Fruit fly (Drosophila melanogaster) whole organism, larva: Measurements from ENCODE around the gene Blos4.

Experiments
- noc ChIP-seq: fragments of 200-800 bp; sonication (Bioruptor generic); optimal IDR thresholded peaks from 3 replicates; lab custom pipeline; 2019; ENCODE audit warnings: missing biosample characterization, mild to moderate bottlenecking, missing genetic modification characterization, moderate library complexity

Blos4 gene

dm6 chr3L:10878842-10879241 lies at the start of gene Blos4, which contains the start of gene CG6418:
Gene Blos4 (plus strand): TSS chr3L:10879085.
Gene CG6418 (minus strand): TSS chr3L:10879037.
- TF ChIP-seq noc = no peak

- no peak for TF ChIP-seq noc
These were observed 49.7 kb upstream of the Blos4 start for dm6 chr3L:10829160-10829559.

DNA sequence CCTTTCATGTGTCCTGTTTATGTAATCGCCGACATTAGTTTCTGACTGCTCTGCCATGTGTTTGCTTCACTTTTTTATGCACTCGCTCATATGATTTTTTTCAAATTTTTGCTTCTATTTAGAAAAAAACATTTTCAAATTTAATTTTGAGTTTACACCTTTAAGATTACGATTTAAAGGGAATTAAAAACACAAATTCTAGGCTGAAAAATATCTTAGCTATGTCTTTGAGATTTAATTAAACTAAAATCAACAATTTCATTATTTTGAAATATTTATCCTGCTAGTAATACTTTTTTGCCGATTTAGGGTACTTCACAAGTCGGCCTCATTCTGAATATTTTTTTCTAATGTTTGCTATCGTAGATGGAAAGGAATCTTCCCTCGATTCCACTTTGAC lies 45.7 kb upstream of the Blos4 start:
- TF ChIP-seq noc = no peak

DNA sequence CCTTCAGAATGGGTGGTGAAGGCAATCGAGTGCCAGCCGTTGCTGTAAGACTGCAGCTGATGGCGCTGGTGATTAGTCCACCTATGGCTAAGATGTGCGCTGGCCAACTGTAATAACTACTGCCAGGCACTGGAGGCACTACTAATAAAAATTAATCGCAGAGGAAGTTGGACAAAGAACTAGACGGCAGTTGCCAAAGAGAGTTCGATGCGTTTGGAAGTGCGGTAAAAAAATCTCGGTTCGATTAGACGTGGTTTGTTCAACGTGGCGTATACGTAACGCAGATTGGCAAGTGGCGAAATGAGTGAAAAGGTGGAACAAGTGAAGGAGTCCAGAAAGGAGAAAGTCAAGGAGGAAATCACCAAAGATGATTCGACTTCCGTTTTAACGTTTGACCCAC lies 43.7 kb upstream of the Blos4 start, which contains the start of gene tna:
tna (plus strand) TSS at position 301 of the 400 bp plus-strand sequence.
- no peak for TF ChIP-seq noc

- no peak for TF ChIP-seq noc
These were observed 40.8 kb upstream of the Blos4 start for dm6 chr3L:10837869-10838783.

DNA sequence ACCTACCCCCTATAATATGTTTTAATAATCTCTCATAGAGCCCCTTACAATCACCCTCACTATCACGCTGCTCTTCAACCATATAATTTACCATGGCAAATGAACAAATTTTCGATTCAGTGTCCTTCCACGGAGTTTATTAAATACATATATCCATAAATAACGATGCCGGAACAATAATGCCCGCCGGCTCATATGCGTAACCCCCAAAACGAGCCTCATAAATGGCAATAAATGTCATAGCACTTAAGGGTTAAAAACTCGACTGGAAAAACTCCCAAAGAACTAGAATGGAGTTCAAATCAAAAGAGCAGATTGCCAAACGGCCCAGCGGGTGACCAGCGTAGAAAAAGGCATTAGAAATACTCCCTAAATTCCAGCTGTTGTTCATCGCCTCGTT lies 38.0 kb upstream of the Blos4 start:
- no peak for TF ChIP-seq noc

dm6 chr3L:10841905-10842304 lies 37.0 kb upstream of the Blos4 start:
- no peak for TF ChIP-seq noc

DNA sequence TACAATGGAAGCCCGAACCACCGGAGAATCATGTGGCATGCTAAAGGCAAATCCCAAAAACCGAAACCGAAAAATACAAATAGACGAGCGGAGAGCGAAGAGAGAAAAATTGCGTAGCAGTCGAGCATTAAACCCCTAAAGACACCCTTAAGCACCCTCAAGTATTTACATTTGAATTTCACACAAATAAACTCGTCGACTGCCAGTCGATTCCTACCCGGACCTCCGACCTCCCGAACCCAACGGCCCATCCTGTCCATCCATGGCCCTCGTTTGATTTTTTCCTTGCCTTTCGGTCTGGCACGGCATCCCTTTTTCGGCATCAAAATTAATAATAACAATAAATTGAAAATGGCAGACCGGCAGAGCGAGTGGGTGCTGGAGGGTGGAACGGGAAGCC lies 36.1 kb upstream of the Blos4 start:
- TF ChIP-seq noc = no peak

dm6 chr3L:10843273-10843672 lies 35.6 kb upstream of the Blos4 start:
- TF ChIP-seq noc = no peak

DNA sequence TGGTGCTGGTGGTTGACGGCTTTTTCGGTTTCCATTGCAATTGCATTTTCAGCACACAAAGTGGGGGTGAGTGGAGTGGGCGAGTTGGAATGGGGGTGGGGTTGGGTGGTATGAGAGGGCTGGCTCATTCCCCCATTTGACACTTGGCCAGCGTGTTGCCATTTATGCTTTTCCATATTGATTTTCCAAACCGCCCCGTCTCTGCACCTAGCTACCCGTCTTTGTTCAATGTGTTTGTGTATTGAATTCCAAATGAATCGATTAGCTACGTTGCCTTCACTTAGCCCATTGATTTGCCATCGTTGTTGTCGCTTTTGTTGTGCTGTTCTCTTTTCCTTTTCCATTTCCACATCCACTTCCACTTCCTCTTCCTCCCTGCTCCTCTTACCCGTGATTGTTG lies 35.2 kb upstream of the Blos4 start:
- TF ChIP-seq noc = no peak

dm6 chr3L:10844548-10845530 lies 34.0 kb upstream of the Blos4 start:
- TF ChIP-seq noc = no peak

DNA sequence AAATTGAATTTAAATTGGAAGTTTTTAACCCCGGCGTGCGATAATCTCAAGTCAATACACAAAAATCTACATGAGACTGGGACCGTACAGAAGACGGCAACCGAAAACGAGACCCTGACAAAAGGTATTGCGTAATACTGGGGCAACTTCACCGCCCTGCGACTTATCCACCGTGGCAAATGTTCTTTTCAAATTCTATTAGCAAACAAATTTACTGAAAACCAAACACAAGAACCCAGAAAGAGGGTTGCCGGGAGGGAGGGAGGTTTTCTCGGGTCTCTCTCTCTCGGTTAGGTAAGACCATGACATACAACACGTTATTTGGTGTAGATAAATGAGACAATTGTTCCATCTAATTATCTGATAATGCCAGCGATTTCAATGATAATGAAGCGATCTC lies 33.1 kb upstream of the Blos4 start:
- no peak for TF ChIP-seq noc

dm6 chr3L:10847790-10848492 lies 30.9 kb upstream of the Blos4 start:
- no peak for TF ChIP-seq noc

DNA sequence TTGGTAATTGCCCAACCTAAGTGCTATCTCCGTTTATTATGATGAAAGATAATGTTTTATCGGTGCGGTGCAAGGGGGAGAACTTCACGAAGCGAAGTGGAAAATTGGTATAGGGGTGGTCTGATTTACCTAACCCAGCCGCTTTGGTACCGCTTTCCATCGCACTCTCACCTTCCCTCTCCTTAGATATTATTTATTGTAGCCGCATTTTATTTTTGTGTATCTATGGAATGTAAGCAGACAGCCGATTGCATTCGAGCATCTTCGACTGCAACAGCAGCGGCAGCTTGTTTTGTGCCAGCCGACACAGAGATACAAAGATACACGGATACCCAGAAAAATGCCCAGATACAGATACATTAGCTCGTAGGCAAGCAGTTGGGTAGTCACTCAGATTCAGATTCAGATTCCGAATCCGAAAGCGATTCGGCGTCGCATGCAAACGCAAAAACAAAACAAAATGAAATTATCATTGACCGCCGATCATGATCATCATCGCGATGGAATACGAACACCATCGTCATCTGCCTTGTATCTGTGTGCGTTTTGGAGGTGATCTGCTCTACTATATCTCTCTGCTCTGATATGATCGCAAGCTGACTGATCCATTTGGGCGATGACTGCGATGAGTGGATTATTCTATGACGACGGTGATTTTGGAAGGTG lies 30.0 kb upstream of the Blos4 start:
- no peak for TF ChIP-seq noc

DNA sequence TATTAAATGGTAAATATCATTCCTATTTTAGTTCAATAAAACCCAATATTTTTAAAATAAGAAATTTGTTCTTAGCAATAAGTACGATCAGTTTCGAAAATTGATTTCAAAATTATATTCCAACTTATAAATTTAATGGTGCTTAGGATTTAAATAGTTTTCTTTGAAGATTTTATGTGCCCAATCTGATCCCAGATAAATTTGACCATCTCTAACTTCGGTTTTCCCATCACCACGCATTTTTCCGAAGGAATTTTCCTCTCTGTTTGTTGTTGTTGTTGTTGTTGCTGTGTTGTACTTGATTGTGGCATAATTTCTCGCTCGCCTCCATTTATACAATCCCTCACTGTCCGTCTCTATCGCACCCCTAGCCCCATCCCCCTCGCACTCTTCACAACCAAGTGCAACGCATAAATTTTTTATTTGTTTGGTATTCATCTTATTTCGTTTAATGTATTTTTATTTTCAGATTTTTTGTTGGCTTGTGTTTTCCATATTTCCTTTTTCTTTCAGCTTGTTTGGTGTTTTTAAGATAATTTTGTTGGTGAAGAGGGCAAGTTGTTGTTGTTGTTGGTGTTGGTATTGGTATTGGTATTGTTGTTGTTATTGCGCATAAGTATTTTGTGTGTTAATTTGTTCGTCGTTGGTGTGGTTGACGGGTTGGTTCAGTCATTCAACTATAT lies 29.1 kb upstream of the Blos4 start:
- no peak for TF ChIP-seq noc
